Fruit fly (Drosophila melanogaster) whole organism, embryonic: ENCODE results near the gene CG14054.

ENCODE experiments used
- Asciz ChIP-seq: fragments of 200-800 bp; sonication (Bioruptor generic); optimal IDR thresholded peaks from 2 replicates; lab custom pipeline; 2017; ENCODE audit warnings: missing biosample characterization, mild to moderate bottlenecking, missing genetic modification characterization, missing genetic modification reagents
- Atf6 ChIP-seq: fragments of 200-800 bp; sonication (Bioruptor generic); IDR thresholded peaks from 2 replicates; pipeline ENCODE4 v1.3.6; 2022; ENCODE audit warnings: missing biosample characterization, missing genetic modification characterization
- CG10267 ChIP-seq: fragments of 200-800 bp; sonication (Bioruptor generic); optimal IDR thresholded peaks from 2 replicates; lab custom pipeline; 2018; ENCODE audit warnings: missing biosample characterization, mild to moderate bottlenecking, missing genetic modification characterization, moderate library complexity
- CG10979 ChIP-seq: fragments of 200-800 bp; sonication (Bioruptor generic); optimal IDR thresholded peaks from 2 replicates; lab custom pipeline; 2018; ENCODE audit warnings: missing biosample characterization, mild to moderate bottlenecking, missing genetic modification characterization, moderate library complexity
- CG12236 ChIP-seq: fragments of 200-800 bp; sonication (Bioruptor generic); optimal IDR thresholded peaks from 2 replicates; lab custom pipeline; 2016; ENCODE audit warnings: missing biosample characterization, missing genetic modification characterization
- CG13296 ChIP-seq: fragments of 200-800 bp; sonication (Bioruptor generic); optimal IDR thresholded peaks from 3 replicates; lab custom pipeline; 2018; ENCODE audit warnings: missing biosample characterization, mild to moderate bottlenecking, missing genetic modification characterization
- CG13775 ChIP-seq: fragments of 200-800 bp; sonication (Bioruptor generic); optimal IDR thresholded peaks from 3 replicates; lab custom pipeline; 2017; ENCODE audit warnings: missing biosample characterization, mild to moderate bottlenecking, missing genetic modification characterization
- CG14441 ChIP-seq: fragments of 200-800 bp; sonication (Bioruptor generic); IDR thresholded peaks from 2 replicates; pipeline ENCODE4 v1.3.6; 2022; ENCODE audit warnings: missing biosample characterization, missing genetic modification characterization
- CG14710 ChIP-seq: fragments of 200-800 bp; sonication (Bioruptor generic); optimal IDR thresholded peaks from 3 replicates; lab custom pipeline; 2019; ENCODE audit warnings: missing biosample characterization, mild to moderate bottlenecking, missing genetic modification characterization, moderate library complexity
- CG15011 ChIP-seq: fragments of 200-800 bp; sonication (Bioruptor generic); optimal IDR thresholded peaks from 3 replicates; lab custom pipeline; 2018; ENCODE audit warnings: missing biosample characterization, mild to moderate bottlenecking, missing genetic modification characterization
- CG15073 ChIP-seq: fragments of 200-800 bp; sonication (Bioruptor generic); optimal IDR thresholded peaks from 2 replicates; lab custom pipeline; 2016; ENCODE audit warnings: missing biosample characterization, missing genetic modification characterization
- CG15269 ChIP-seq: fragments of 200-800 bp; sonication (Bioruptor generic); optimal IDR thresholded peaks from 2 replicates; lab custom pipeline; 2018; ENCODE audit warnings: missing biosample characterization, mild to moderate bottlenecking, missing genetic modification characterization, moderate library complexity
- CG15514 ChIP-seq: fragments of 200-800 bp; sonication (Bioruptor generic); optimal IDR thresholded peaks from 3 replicates; lab custom pipeline; 2017; ENCODE audit warnings: missing biosample characterization, missing genetic modification characterization, mild to moderate bottlenecking, moderate library complexity, missing genetic modification reagents
- CG15696 ChIP-seq: fragments of 200-800 bp; sonication (Bioruptor generic); optimal IDR thresholded peaks from 2 replicates; lab custom pipeline; 2019; ENCODE audit warnings: missing biosample characterization, mild to moderate bottlenecking, missing genetic modification characterization, moderate library complexity
- CG1647 ChIP-seq: fragments of 200-800 bp; sonication (Bioruptor generic); optimal IDR thresholded peaks from 3 replicates; lab custom pipeline; 2016; ENCODE audit warnings: missing biosample characterization, missing genetic modification characterization
- CG18262 ChIP-seq: fragments of 200-800 bp; optimal IDR thresholded peaks from 3 replicates; lab custom pipeline; 2019; ENCODE audit warnings: missing biosample characterization, mild to moderate bottlenecking, missing genetic modification characterization, moderate library complexity
- CG2712 ChIP-seq: fragments of 200-800 bp; optimal IDR thresholded peaks from 3 replicates; lab custom pipeline; 2019; ENCODE audit warnings: missing biosample characterization, mild to moderate bottlenecking, missing genetic modification characterization, moderate library complexity
- CG31224 ChIP-seq: fragments of 200-800 bp; sonication (Bioruptor generic); IDR thresholded peaks from 2 replicates; pipeline ENCODE4 v1.3.6; 2022; ENCODE audit warnings: missing biosample characterization, missing genetic modification characterization
- CG31441 ChIP-seq: fragments of 200-800 bp; sonication (Bioruptor generic); IDR thresholded peaks from 2 replicates; pipeline ENCODE4 v1.3.6; 2022; ENCODE audit warnings: missing biosample characterization, missing genetic modification characterization
- CG33557 ChIP-seq: fragments of 200-800 bp; sonication (Bioruptor generic); optimal IDR thresholded peaks from 2 replicates; lab custom pipeline; 2019; ENCODE audit warnings: missing biosample characterization, mild to moderate bottlenecking, missing genetic modification characterization, moderate library complexity
- CG3847 ChIP-seq: fragments of 200-800 bp; sonication (Bioruptor generic); IDR thresholded peaks from 2 replicates; pipeline ENCODE4 v1.3.6; 2022; ENCODE audit warnings: missing biosample characterization, missing genetic modification characterization
- CG4328 ChIP-seq: fragments of 200-800 bp; sonication (Bioruptor generic); optimal IDR thresholded peaks from 3 replicates; lab custom pipeline; 2017; ENCODE audit warnings: missing biosample characterization, missing genetic modification reagents, missing genetic modification characterization
- CkIIα-i1 ChIP-seq: fragments of 200-800 bp; sonication (Bioruptor generic); IDR thresholded peaks from 2 replicates; pipeline ENCODE4 v1.3.6; 2022; ENCODE audit warnings: missing biosample characterization, missing genetic modification characterization
- CrebB ChIP-seq: fragments of 200-800 bp; sonication (Bioruptor generic); optimal IDR thresholded peaks from 3 replicates; lab custom pipeline; 2018; ENCODE audit warnings: missing biosample characterization, mild to moderate bottlenecking, missing genetic modification characterization
- D19B ChIP-seq: fragments of 200-800 bp; sonication (Bioruptor generic); optimal IDR thresholded peaks from 2 replicates; lab custom pipeline; 2017; ENCODE audit warnings: missing biosample characterization, mild to moderate bottlenecking, missing genetic modification characterization
- Deaf1 ChIP-seq: fragments of 200-800 bp; optimal IDR thresholded peaks from 3 replicates; lab custom pipeline; 2019; ENCODE audit warnings: missing biosample characterization, mild to moderate bottlenecking, missing genetic modification characterization, moderate library complexity
- Ets97D ChIP-seq: fragments of 200-800 bp; sonication (Bioruptor generic); optimal IDR thresholded peaks from 3 replicates; lab custom pipeline; 2016; ENCODE audit warnings: missing biosample characterization, missing genetic modification characterization
- Fer1 ChIP-seq: fragments of 200-800 bp; sonication (Bioruptor generic); optimal IDR thresholded peaks from 2 replicates; lab custom pipeline; 2017; ENCODE audit warnings: missing biosample characterization, mild to moderate bottlenecking, missing genetic modification characterization
- HLHmδ ChIP-seq: fragments of 200-800 bp; sonication (Bioruptor generic); optimal IDR thresholded peaks from 2 replicates; lab custom pipeline; 2018; ENCODE audit warnings: missing biosample characterization, mild to moderate bottlenecking, missing genetic modification characterization, moderate library complexity
- Hr78 ChIP-seq, 2 experiments: fragments of 200-800 bp in 1 of 2; fragments of >200 bp in 1 of 2; sonication (Bioruptor generic) in 1 of 2; optimal IDR thresholded peaks; 2 replicates each; lab custom pipeline; 2017 to 2019; ENCODE audit warnings: missing biosample characterization in 2 of 2, missing genetic modification characterization in 2 of 2, mild to moderate bottlenecking in 1 of 2, moderate library complexity in 1 of 2
- Jarid2 ChIP-seq: fragments of 200-800 bp; sonication (Bioruptor generic); optimal IDR thresholded peaks from 3 replicates; lab custom pipeline; 2017; ENCODE audit warnings: mild to moderate bottlenecking, missing biosample characterization, missing genetic modification reagents, missing genetic modification characterization
- NK7.1 ChIP-seq: fragments of 200-800 bp; sonication (Bioruptor generic); optimal IDR thresholded peaks from 3 replicates; lab custom pipeline; 2016; ENCODE audit warnings: missing biosample characterization, missing genetic modification characterization
- Nf-YB ChIP-seq: fragments of 200-800 bp; sonication (Bioruptor generic); optimal IDR thresholded peaks from 3 replicates; lab custom pipeline; 2019; ENCODE audit warnings: missing biosample characterization, mild to moderate bottlenecking, missing genetic modification characterization, moderate library complexity
- Optix ChIP-seq: fragments of 200-800 bp; sonication (Bioruptor generic); IDR thresholded peaks from 3 replicates; pipeline ENCODE4 v1.3.6; 2022; ENCODE audit warnings: missing biosample characterization, missing genetic modification characterization
- Poxn ChIP-seq: fragments of 200-800 bp; sonication (Bioruptor generic); IDR thresholded peaks from 2 replicates; pipeline ENCODE4 v1.3.6; 2022; ENCODE audit warnings: missing biosample characterization, missing genetic modification characterization
- Xbp1 ChIP-seq: fragments of 200-800 bp; sonication (Bioruptor generic); optimal IDR thresholded peaks from 3 replicates; lab custom pipeline; 2016; ENCODE audit warnings: missing biosample characterization, mild to moderate bottlenecking, missing genetic modification characterization
- bcd ChIP-seq: fragments of 200-800 bp; sonication (Bioruptor generic); optimal IDR thresholded peaks from 2 replicates; lab custom pipeline; 2017; ENCODE audit warnings: missing biosample characterization, mild to moderate bottlenecking, missing genetic modification characterization
- crol ChIP-seq: fragments of 200-800 bp; sonication (Bioruptor generic); IDR thresholded peaks from 2 replicates; pipeline ENCODE4 v1.3.6; 2022; ENCODE audit warnings: missing biosample characterization, missing genetic modification characterization
- disco-r ChIP-seq: fragments of 200-800 bp; sonication (Bioruptor generic); optimal IDR thresholded peaks from 2 replicates; lab custom pipeline; 2016; ENCODE audit warnings: missing biosample characterization, missing genetic modification characterization
- fru ChIP-seq: fragments of >200 bp; optimal IDR thresholded peaks from 2 replicates; lab custom pipeline; 2017
- insv ChIP-seq, 2 experiments: fragments of 200-800 bp; sonication (Bioruptor generic); optimal IDR thresholded peaks; 3 replicates each; lab custom pipeline; 2016 to 2018; ENCODE audit warnings: missing biosample characterization in 2 of 2, missing genetic modification characterization in 2 of 2
- odd ChIP-seq: fragments of 200-800 bp; sonication (Bioruptor generic); optimal IDR thresholded peaks from 2 replicates; lab custom pipeline; 2017; ENCODE audit warnings: missing biosample characterization, mild to moderate bottlenecking, missing genetic modification characterization
- otp ChIP-seq: fragments of 200-800 bp; sonication (Bioruptor generic); IDR thresholded peaks from 3 replicates; pipeline ENCODE4, ENCODE4 v1.3.6; 2022; ENCODE audit warnings: missing biosample characterization, missing genetic modification characterization
- prd ChIP-seq, 3 experiments: fragments of >200 bp in 2 of 3; fragments of 200-800 bp in 1 of 3; sonication (Bioruptor generic) in 1 of 3; optimal IDR thresholded peaks in 2 of 3; IDR thresholded peaks in 1 of 3; 2 replicates in 2 of 3; 3 replicates in 1 of 3; pipeline versions ENCODE4 v1.3.6 to Lab custom; 2017 to 2022; ENCODE audit warnings: missing biosample characterization in 1 of 3, missing genetic modification characterization in 1 of 3
- row ChIP-seq: fragments of 200-800 bp; sonication (Bioruptor generic); IDR thresholded peaks from 3 replicates; pipeline ENCODE4 v1.3.6; 2022; ENCODE audit warnings: missing biosample characterization, missing genetic modification characterization
- salm ChIP-seq: fragments of 200-800 bp; sonication (Bioruptor generic); optimal IDR thresholded peaks from 2 replicates; lab custom pipeline; 2018; ENCODE audit warnings: missing biosample characterization, mild to moderate bottlenecking, missing genetic modification characterization
- scrt ChIP-seq: fragments of 200-800 bp; sonication (Bioruptor generic); optimal IDR thresholded peaks from 2 replicates; lab custom pipeline; 2018; ENCODE audit warnings: missing biosample characterization, mild to moderate bottlenecking, missing genetic modification characterization, moderate library complexity
- sim ChIP-seq: fragments of 200-800 bp; sonication (Bioruptor generic); IDR thresholded peaks from 2 replicates; pipeline ENCODE4 v1.3.6; 2022; ENCODE audit warnings: missing biosample characterization, missing genetic modification characterization
- wdn ChIP-seq: fragments of 200-800 bp; sonication (Bioruptor generic); IDR thresholded peaks from 2 replicates; pipeline ENCODE4 v1.3.6; 2022; ENCODE audit warnings: missing biosample characterization, missing genetic modification characterization
- z ChIP-seq: fragments of 200-800 bp; sonication (Bioruptor generic); IDR thresholded peaks from 3 replicates; pipeline ENCODE4 v1.3.6; 2022; ENCODE audit warnings: missing biosample characterization, missing genetic modification characterization

Gene CG14054

DNA sequence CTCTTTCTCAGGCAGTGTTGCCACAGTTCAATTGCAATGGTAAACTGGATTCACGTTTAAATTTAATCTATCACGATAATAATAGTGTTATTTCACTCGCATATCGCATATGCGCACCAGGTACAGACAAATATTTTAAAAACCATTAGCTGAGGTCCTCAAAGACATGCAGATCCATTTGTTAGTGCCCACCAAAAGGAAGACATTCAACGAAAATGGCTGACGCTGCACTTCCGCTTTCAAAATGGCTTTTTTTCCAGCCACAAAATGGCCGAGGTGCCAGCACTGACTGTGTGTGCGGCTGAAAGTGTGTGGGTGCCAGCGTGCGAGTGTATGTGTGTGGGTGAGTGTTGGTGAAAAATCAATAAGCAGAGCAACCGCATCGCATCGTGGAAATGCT is 5.0 kb downstream of the CG14054 start (continued):
- TF ChIP-seq Hr78 (GFP tag; optimal IDR thresholded peaks at IDR 0.05; lab: Kevin White, UChicago) (peak in 1 of 2 experiments; percentile 18), CG14441 (no peak), disco-r (GFP tag; lab: Kevin White, UChicago) (no peak), CrebB (peak; percentile 35), CG10267 (peak; percentile 40), Poxn (GFP tag; lab: Robert Waterston, UW) (no peak), HLHmδ (GFP tag; lab: Kevin White, UChicago) (peak; percentile 40), CG18262 (tag; lab: Kevin White, UChicago) (peak; percentile 48), otp (no peak; the same call in 2 of the 3 replicates), CG15696 (tag; lab: Kevin White, UChicago) (peak; percentile 20), CG31224 (GFP tag; lab: Robert Waterston, UW) (no peak), CG33557 (GFP tag; lab: Kevin White, UChicago) (peak; percentile 60), Ets97D (GFP tag; lab: Kevin White, UChicago) (peak; percentile 91), Atf6 (0 out of 2 replicates have a peak, but pooled peaks have one; percentile 24), CG2712 (tag; lab: Kevin White, UChicago) (peak; percentile 60), CG13296 (GFP tag; lab: Kevin White, UChicago) (peak; percentile 43), Optix (no peak), Nf-YB (peak; percentile 18), Deaf1 (peak; percentile 66), row (GFP tag; lab: Robert Waterston, UW) (peak; percentile 86), sim (no peak), CG4328 (GFP tag; lab: Kevin White, UChicago) (peak; percentile 48), CG12236 (GFP tag; lab: Kevin White, UChicago) (peak; percentile 20), CG15011 (GFP tag; lab: Kevin White, UChicago) (peak; percentile 35), CG14710 (tag; lab: Kevin White, UChicago) (peak; percentile 55), fru (no peak), CG10979 (tag; lab: Kevin White, UChicago) (peak; percentile 39), insv (GFP tag; optimal IDR thresholded peaks at IDR 0.05; lab: Kevin White, UChicago) (peak in 1 of 2 experiments; percentile 0), bcd (GFP tag; lab: Kevin White, UChicago) (peak; percentile 36), CG15514 (GFP tag; lab: Kevin White, UChicago) (peak; percentile 3), z (no peak), D19B (GFP tag; lab: Kevin White, UChicago) (no peak), NK7.1 (GFP tag; lab: Kevin White, UChicago) (no peak), CG3847 (no peak), scrt (GFP tag; lab: Kevin White, UChicago) (peak; percentile 34), prd (optimal IDR thresholded peaks at IDR 0.05; lab: Kevin White, UChicago) (no peak), prd (GFP tag; IDR thresholded peaks at IDR 0.05; lab: Robert Waterston, UW) (no peak), CkIIα-i1 (GFP tag; lab: Robert Waterston, UW) (no peak), Fer1 (GFP tag; lab: Kevin White, UChicago) (peak; percentile 61), Asciz (GFP tag; lab: Kevin White, UChicago) (peak; percentile 54), odd (GFP tag; lab: Kevin White, UChicago) (peak; percentile 57), CG31441 (peak; percentile 55), crol (GFP tag; lab: Robert Waterston, UW) (no peak), CG15269 (tag; lab: Kevin White, UChicago) (peak; percentile 50), CG13775 (GFP tag; lab: Kevin White, UChicago) (peak; percentile 38), Jarid2 (peak; percentile 17), wdn (no peak), CG1647 (GFP tag; lab: Kevin White, UChicago) (no peak), Xbp1 (GFP tag; lab: Kevin White, UChicago) (peak; percentile 23), CG15073 (no peak), salm (no peak)
